Worm (Caenorhabditis elegans): ENCODE measurements around the gene F28H7.7.

DNA sequence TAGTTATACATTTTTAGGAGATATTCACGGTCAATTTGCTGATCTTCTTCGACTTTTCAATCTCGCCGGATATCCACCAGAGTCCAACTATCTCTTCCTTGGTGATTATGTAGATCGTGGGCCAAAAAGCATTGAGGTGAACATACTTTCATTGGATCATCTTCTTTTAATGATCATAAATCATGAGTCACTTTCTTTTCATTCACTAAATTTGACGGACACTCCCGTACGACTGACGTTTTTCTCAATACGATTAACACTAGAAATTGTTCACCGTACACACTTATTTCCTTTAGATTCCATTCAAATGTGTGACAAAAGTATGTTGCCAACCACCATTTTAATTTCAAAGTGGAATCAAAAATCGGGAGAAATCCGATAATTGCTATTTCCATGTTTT, 51.0 kb downstream of the F28H7.7 start:
- TF ChIP-seq ceh-18 (tag; optimal IDR thresholded peaks at IDR 0.05), result no peak
- TF ChIP-seq ahr-1 (tag; optimal IDR thresholded peaks at IDR 0.05), result no peak
- TF ChIP-seq pat-9 (tag; optimal IDR thresholded peaks at IDR 0.05), result no peak
- no peak for TF ChIP-seq unc-42 (tag; optimal IDR thresholded peaks at IDR 0.05)
- TF ChIP-seq pha-4 (tag; optimal IDR thresholded peaks at IDR 0.05), result no peak
- TF ChIP-seq madf-2 (tag; optimal IDR thresholded peaks at IDR 0.05), result no peak
- TF ChIP-seq ceh-48 (tag; optimal IDR thresholded peaks at IDR 0.05), result no peak
